Worm (Caenorhabditis elegans) whole organism, L4/young adult: ENCODE measurements around the gene rab-18.

Experiments
- W03F9.2 ChIP-seq: fragments of 150-350 bp; optimal IDR thresholded peaks from 2 replicates; lab custom pipeline; 2014; ENCODE audit warnings: missing biosample characterization, missing genetic modification characterization
- dao-5 ChIP-seq: sonication (generic microtip); optimal IDR thresholded peaks from 2 replicates; lab custom pipeline; 2016; ENCODE audit warnings: missing genotype, missing genetic modification characterization, moderate library complexity, missing compliant biosample characterization

ce11 chrIII:1074152-1074551 is 6.4 kb downstream of the rab-18 start:
- no peak for TF ChIP-seq W03F9.2 (tag; lab: Kevin White, UChicago)
- TF ChIP-seq dao-5 (tag; lab: Kevin White, UChicago) = no peak
